Fruit fly (Drosophila melanogaster): Measurements from ENCODE around the gene dnd.

The dnd gene

dm6 chr3R:21874982-21875466 lies 12.1 kb downstream of the dnd start, which contains the start of gene CG6656 (continued):
- TF ChIP-seq CoRest (tag; optimal IDR thresholded peaks at IDR 0.05) (peak; percentile 32), CG12155 (GFP tag; optimal IDR thresholded peaks at IDR 0.05) (peak; percentile 25), CG31365 (tag; optimal IDR thresholded peaks at IDR 0.05) (no peak), Lhr (GFP tag; optimal IDR thresholded peaks at IDR 0.05) (no peak), bbx (GFP tag; IDR thresholded peaks at IDR 0.05; ENCODE audit: partially characterized antibody) (no peak), dmrt11E (tag; optimal IDR thresholded peaks at IDR 0.05) (no peak), ems (GFP tag; optimal IDR thresholded peaks at IDR 0.05) (no peak), CG12104 (GFP tag; optimal IDR thresholded peaks at IDR 0.05) (no peak), dm (GFP tag; optimal IDR thresholded peaks at IDR 0.05) (no peak), CG13123 (GFP tag; optimal IDR thresholded peaks at IDR 0.05) (no peak), MTF-1 (GFP tag; optimal IDR thresholded peaks at IDR 0.05; ENCODE audit: borderline replicate concordance) (peak; percentile 8), ftz-f1 (GFP tag; optimal IDR thresholded peaks at IDR 0.05) (peak; percentile 34), CG2120 (GFP tag; optimal IDR thresholded peaks at IDR 0.05) (no peak), Vsx1 (GFP tag; optimal IDR thresholded peaks at IDR 0.05) (no peak), dati (GFP tag; IDR thresholded peaks at IDR 0.05) (no peak), Scr (GFP tag; IDR thresholded peaks at IDR 0.05; ENCODE audit: partially characterized antibody) (peak; percentile 42; the same call in 1 of the 2 replicates), jigr1 (GFP tag; IDR thresholded peaks at IDR 0.05) (no peak), CG6683 (GFP tag; optimal IDR thresholded peaks at IDR 0.05) (no peak), Ets97D (GFP tag; optimal IDR thresholded peaks at IDR 0.05) (no peak), twi (tag; optimal IDR thresholded peaks at IDR 0.05) (no peak), ap (GFP tag; IDR thresholded peaks at IDR 0.05) (no peak), bab2 (GFP tag; optimal IDR thresholded peaks at IDR 0.05) (no peak), Antp (GFP tag; optimal IDR thresholded peaks at IDR 0.05) (no peak), slbo (GFP tag; IDR thresholded peaks at IDR 0.05) (peak; percentile 24; the same call in 1 of the 2 replicates), Eip74EF (GFP tag; optimal IDR thresholded peaks at IDR 0.05) (peak in 1 of 2 experiments; percentile 27), CG18619 (GFP tag; optimal IDR thresholded peaks at IDR 0.05) (peak; percentile 5), CG10209 (GFP tag; optimal IDR thresholded peaks at IDR 0.05) (peak; percentile 16), cg (GFP tag; optimal IDR thresholded peaks at IDR 0.05) (no peak), Dll (GFP tag; IDR thresholded peaks at IDR 0.05; ENCODE audit: partially characterized antibody) (0 out of 4 replicates have a peak, but pooled peaks have one; percentile 8), CG6813 (GFP tag; optimal IDR thresholded peaks at IDR 0.05) (peak; percentile 1), Blimp-1 (GFP tag; optimal IDR thresholded peaks at IDR 0.05) (no peak), kay (GFP tag; optimal IDR thresholded peaks at IDR 0.05) (no peak), CG7372 (GFP tag; IDR thresholded peaks at IDR 0.05) (no peak), CG14965 (GFP tag; optimal IDR thresholded peaks at IDR 0.05; ENCODE audit: borderline replicate concordance) (no peak), Jarid2 (GFP tag; optimal IDR thresholded peaks at IDR 0.05) (peak; percentile 75), ara (GFP tag; IDR thresholded peaks at IDR 0.05) (no peak), HLHmδ (GFP tag; optimal IDR thresholded peaks at IDR 0.05) (no peak), Camta (GFP tag; optimal IDR thresholded peaks at IDR 0.05) (no peak), CG11247 (GFP tag; IDR thresholded peaks at IDR 0.05) (no peak), CG1602 (GFP tag; optimal IDR thresholded peaks at IDR 0.05) (no peak), sd (tag; optimal IDR thresholded peaks at IDR 0.05) (no peak), peb (GFP tag; IDR thresholded peaks at IDR 0.05) (no peak), CG11560 (tag; IDR thresholded peaks at IDR 0.05) (no peak), cas (GFP tag; IDR thresholded peaks at IDR 0.05) (no peak), oc (tag; optimal IDR thresholded peaks at IDR 0.05) (peak; percentile 21), gcm2 (GFP tag; optimal IDR thresholded peaks at IDR 0.05) (no peak), sna (GFP tag; IDR thresholded peaks at IDR 0.05; ENCODE audit: partially characterized antibody) (0 out of 2 replicates have a peak, but pooled peaks have one; percentile 36), CG30431 (GFP tag; optimal IDR thresholded peaks at IDR 0.05) (no peak), kni (GFP tag; optimal IDR thresholded peaks at IDR 0.05) (no peak), Ets65A (GFP tag) (peak; percentile 68)

Measured in whole organism, embryonic.